In the genomic region with DNA sequence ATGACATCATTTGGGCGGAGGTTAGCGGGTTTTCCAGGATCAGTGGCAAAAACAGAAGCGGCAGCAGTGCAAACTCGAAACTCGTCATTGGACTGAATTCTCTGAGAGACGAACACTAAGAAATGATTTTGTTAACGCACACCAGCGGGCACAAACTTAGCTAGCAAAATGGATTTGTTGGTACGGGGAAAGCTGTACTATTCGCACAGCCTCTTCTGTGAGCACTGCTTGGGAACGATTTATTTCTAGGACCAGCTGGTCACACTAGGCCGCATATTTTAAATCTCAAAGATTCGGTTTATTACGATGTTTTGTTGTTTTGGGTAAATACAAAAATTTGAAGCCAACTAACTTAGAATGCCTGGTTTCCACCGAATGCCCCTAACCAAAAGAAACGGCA, we compare ENCODE assay signal across 1 fruit fly cellular context.
TF ChIP-seq lines count a peak whose summit lies in the region.

A gene (minus strand): TSS at position 228 of the 400 bp plus-strand sequence.

TF ChIP-seq in whole organism, embryonic, 481 proteins besides CTCF, POLR2A, EP300 and RAD21 (continued from another document):
- TF ChIP-seq CG9437 (GFP tag; optimal IDR thresholded peaks at IDR 0.05; lab: Kevin White, UChicago) (no peak), CG17612 (GFP tag; IDR thresholded peaks at IDR 0.05; lab: Robert Waterston, UW) (peak; percentile 30; the same call in 1 of the 2 replicates), Dad (GFP tag; optimal IDR thresholded peaks at IDR 0.05; lab: Kevin White, UChicago) (no peak), jumu (GFP tag; optimal IDR thresholded peaks at IDR 0.05; lab: Kevin White, UChicago) (peak; percentile 68), eyg (GFP tag; optimal IDR thresholded peaks at IDR 0.05; lab: Kevin White, UChicago) (peak; percentile 19), Chrac-16 (GFP tag; optimal IDR thresholded peaks at IDR 0.05; lab: Kevin White, UChicago) (peak; percentile 51), CG10274 (GFP tag; optimal IDR thresholded peaks at IDR 0.05; lab: Kevin White, UChicago) (no peak), D (optimal IDR thresholded peaks at IDR 0.05; lab: Kevin White, UChicago) (no peak), D (GFP tag; optimal IDR thresholded peaks at IDR 0.05; lab: Kevin White, UChicago) (no peak), Fer2 (tag; optimal IDR thresholded peaks at IDR 0.05; lab: Kevin White, UChicago) (peak; percentile 9), Hmr (GFP tag; optimal IDR thresholded peaks at IDR 0.05; lab: Kevin White, UChicago) (peak; percentile 52), pfk (GFP tag; optimal IDR thresholded peaks at IDR 0.05; lab: Kevin White, UChicago) (no peak), Hr39 (optimal IDR thresholded peaks at IDR 0.05; lab: Kevin White, UChicago) (no peak), esg (GFP tag; conservative IDR thresholded peaks at IDR 0.05; lab: Robert Waterston, UW) (peak; percentile 32; the same call in 1 of the 2 replicates), MESR4 (GFP tag; optimal IDR thresholded peaks at IDR 0.05; lab: Kevin White, UChicago) (peak; percentile 33), CG8359 (GFP tag; optimal IDR thresholded peaks at IDR 0.05; lab: Kevin White, UChicago; ENCODE audit: borderline replicate concordance) (no peak), CG9609 (GFP tag; optimal IDR thresholded peaks at IDR 0.05; lab: Kevin White, UChicago) (peak; percentile 45), Nf-YB (GFP tag; optimal IDR thresholded peaks at IDR 0.05; lab: Kevin White, UChicago) (no peak), Rfx (GFP tag; IDR thresholded peaks at IDR 0.05; lab: Robert Waterston, UW) (peak; percentile 91), HLH3B (GFP tag; IDR thresholded peaks at IDR 0.05; lab: Robert Waterston, UW) (peak; percentile 57), her (GFP tag; optimal IDR thresholded peaks at IDR 0.05; lab: Kevin White, UChicago) (peak; percentile 71), dan (GFP tag; IDR thresholded peaks at IDR 0.05; lab: Robert Waterston, UW) (no peak), Dip2 (GFP tag; IDR thresholded peaks at IDR 0.05; lab: Robert Waterston, UW) (no peak), CG14050 (GFP tag; IDR thresholded peaks at IDR 0.05; lab: Robert Waterston, UW) (peak; percentile 51; the same call in 2 of the 3 replicates), slbo (GFP tag; IDR thresholded peaks at IDR 0.05; lab: Robert Waterston, UW) (peak; percentile 92), CG8281 (tag; optimal IDR thresholded peaks at IDR 0.05; lab: Kevin White, UChicago) (no peak), lbe (GFP tag; optimal IDR thresholded peaks at IDR 0.05; lab: Kevin White, UChicago) (peak; percentile 21), Antp (GFP tag; optimal IDR thresholded peaks at IDR 0.05; lab: Kevin White, UChicago) (peak; percentile 83), CG18619 (GFP tag; optimal IDR thresholded peaks at IDR 0.05; lab: Kevin White, UChicago) (peak; percentile 20), trh (GFP tag; optimal IDR thresholded peaks at IDR 0.05; lab: Kevin White, UChicago) (no peak), aop (GFP tag; IDR thresholded peaks at IDR 0.05; lab: Robert Waterston, UW) (no peak), CHES-1-like (GFP tag; optimal IDR thresholded peaks at IDR 0.05; lab: Kevin White, UChicago) (peak; percentile 46), CG10267 (tag; optimal IDR thresholded peaks at IDR 0.05; lab: Kevin White, UChicago) (peak; percentile 44), BtbVII (GFP tag; optimal IDR thresholded peaks at IDR 0.05; lab: Kevin White, UChicago) (no peak), ab (GFP tag; optimal IDR thresholded peaks at IDR 0.05; lab: Kevin White, UChicago) (peak; percentile 12), CG34376 (GFP tag; optimal IDR thresholded peaks at IDR 0.05; lab: Kevin White, UChicago) (peak; percentile 47), MTF-1 (GFP tag; optimal IDR thresholded peaks at IDR 0.05; lab: Kevin White, UChicago; ENCODE audit: borderline replicate concordance) (peak; percentile 24), Atf-2 (GFP tag; optimal IDR thresholded peaks at IDR 0.05; lab: Kevin White, UChicago) (peak; percentile 13), CG12155 (GFP tag; optimal IDR thresholded peaks at IDR 0.05; lab: Kevin White, UChicago) (peak; percentile 58), dysf (GFP tag; IDR thresholded peaks at IDR 0.05; lab: Robert Waterston, UW) (peak; percentile 70), Atf6 (GFP tag; IDR thresholded peaks at IDR 0.05; lab: Robert Waterston, UW) (peak; percentile 67), stwl (tag; optimal IDR thresholded peaks at IDR 0.05; lab: Kevin White, UChicago) (peak; percentile 7), Eip74EF (GFP tag; optimal IDR thresholded peaks at IDR 0.05; lab: Kevin White, UChicago) (no peak), CG34422 (GFP tag; IDR thresholded peaks at IDR 0.05; lab: Robert Waterston, UW) (peak; percentile 34; the same call in 1 of the 3 replicates), p53 (GFP tag; optimal IDR thresholded peaks at IDR 0.05; lab: Kevin White, UChicago) (no peak), CG10979 (tag; optimal IDR thresholded peaks at IDR 0.05; lab: Kevin White, UChicago) (peak; percentile 34), CoRest (tag; optimal IDR thresholded peaks at IDR 0.05; lab: Kevin White, UChicago) (peak; percentile 38), Nf-YA (GFP tag; IDR thresholded peaks at IDR 0.05; lab: Robert Waterston, UW) (peak; percentile 48; the same call in 1 of the 2 replicates), ash1 (GFP tag; optimal IDR thresholded peaks at IDR 0.05; lab: Kevin White, UChicago) (peak; percentile 25), Dp (GFP tag; optimal IDR thresholded peaks at IDR 0.05; lab: Kevin White, UChicago) (peak; percentile 79), ci (GFP tag; IDR thresholded peaks at IDR 0.05; lab: Robert Waterston, UW) (peak; percentile 87; the same call in 2 of the 3 replicates), YL-1 (GFP tag; optimal IDR thresholded peaks at IDR 0.05; lab: Kevin White, UChicago) (peak; percentile 37), bbx (GFP tag; IDR thresholded peaks at IDR 0.05; lab: Robert Waterston, UW; ENCODE audit: partially characterized antibody) (peak; percentile 23; the same call in 1 of the 2 replicates), CG14441 (GFP tag; IDR thresholded peaks at IDR 0.05; lab: Robert Waterston, UW) (peak; percentile 69), CG6272 (GFP tag; IDR thresholded peaks at IDR 0.05; lab: Robert Waterston, UW) (peak; percentile 31; the same call in 1 of the 2 replicates), CG3847 (GFP tag; IDR thresholded peaks at IDR 0.05; lab: Robert Waterston, UW) (peak; percentile 93), schlank (tag; optimal IDR thresholded peaks at IDR 0.05; lab: Kevin White, UChicago) (peak; percentile 59), Taf1 (GFP tag; IDR thresholded peaks at IDR 0.05; lab: Robert Waterston, UW) (peak; percentile 65), ase (GFP tag; IDR thresholded peaks at IDR 0.05; lab: Robert Waterston, UW) (peak; percentile 53; the same call in 2 of the 3 replicates), NC2β (GFP tag; optimal IDR thresholded peaks at IDR 0.05; lab: Kevin White, UChicago) (peak; percentile 44), zen2 (GFP tag; IDR thresholded peaks at IDR 0.05; lab: Robert Waterston, UW; ENCODE audit: partially characterized antibody) (no peak), Sry-β (GFP tag; optimal IDR thresholded peaks at IDR 0.05; lab: Kevin White, UChicago) (no peak), en (GFP tag; optimal IDR thresholded peaks at IDR 0.05; lab: Kevin White, UChicago) (no peak), CG10366 (GFP tag; IDR thresholded peaks at IDR 0.05; lab: Robert Waterston, UW) (peak; percentile 76), lilli (GFP tag; optimal IDR thresholded peaks at IDR 0.05; lab: Kevin White, UChicago) (peak; percentile 84), CG4617 (GFP tag; optimal IDR thresholded peaks at IDR 0.05; lab: Kevin White, UChicago; ENCODE audit: borderline replicate concordance) (peak; percentile 71), CG8290 (GFP tag; optimal IDR thresholded peaks at IDR 0.05; lab: Kevin White, UChicago) (no peak), CG8290 (tag; optimal IDR thresholded peaks at IDR 0.05; lab: Kevin White, UChicago) (peak in 1 of 2 experiments; percentile 95), NfI (GFP tag; optimal IDR thresholded peaks at IDR 0.05; lab: Kevin White, UChicago) (peak; percentile 68), CG6654 (GFP tag; optimal IDR thresholded peaks at IDR 0.05; lab: Kevin White, UChicago) (no peak), CG16779 (GFP tag; IDR thresholded peaks at IDR 0.05; lab: Robert Waterston, UW) (peak; percentile 78), fd3F (GFP tag; optimal IDR thresholded peaks at IDR 0.05; lab: Kevin White, UChicago) (no peak), hkb (optimal IDR thresholded peaks at IDR 0.05; lab: Kevin White, UChicago) (no peak), hkb (GFP tag; IDR thresholded peaks at IDR 0.05; lab: Robert Waterston, UW) (0 out of 2 replicates have a peak, but pooled peaks have one; percentile 34), CG11247 (GFP tag; IDR thresholded peaks at IDR 0.05; lab: Robert Waterston, UW) (peak; percentile 64), CrebB (tag; optimal IDR thresholded peaks at IDR 0.05; lab: Kevin White, UChicago) (peak; percentile 2), PHDP (tag; optimal IDR thresholded peaks at IDR 0.05; lab: Kevin White, UChicago) (peak; percentile 20), otp (GFP tag; IDR thresholded peaks at IDR 0.05; lab: Robert Waterston, UW) (peak; percentile 49; the same call in 1 of the 3 replicates), CG16815 (GFP tag; optimal IDR thresholded peaks at IDR 0.05; lab: Kevin White, UChicago) (no peak), pzg (GFP tag; optimal IDR thresholded peaks at IDR 0.05; lab: Kevin White, UChicago) (peak; percentile 68), dm (GFP tag; optimal IDR thresholded peaks at IDR 0.05; lab: Kevin White, UChicago) (peak; percentile 11), CG9215 (GFP tag; IDR thresholded peaks at IDR 0.05; lab: Robert Waterston, UW) (peak; percentile 47; the same call in 1 of the 2 replicates), CG30431 (GFP tag; optimal IDR thresholded peaks at IDR 0.05; lab: Kevin White, UChicago) (peak; percentile 29), ind (GFP tag; optimal IDR thresholded peaks at IDR 0.05; lab: Kevin White, UChicago) (peak; percentile 75), salm (tag; optimal IDR thresholded peaks at IDR 0.05; lab: Kevin White, UChicago) (no peak), croc (GFP tag; conservative IDR thresholded peaks at IDR 0.05; lab: Robert Waterston, UW) (no peak), sisA (GFP tag; IDR thresholded peaks at IDR 0.05; lab: Robert Waterston, UW) (peak; percentile 65), CG5245 (GFP tag; optimal IDR thresholded peaks at IDR 0.05; lab: Kevin White, UChicago) (peak; percentile 47), CG13775 (GFP tag; optimal IDR thresholded peaks at IDR 0.05; lab: Kevin White, UChicago) (peak; percentile 41), CG33213 (GFP tag; optimal IDR thresholded peaks at IDR 0.05; lab: Kevin White, UChicago) (peak; percentile 28), CG18599 (GFP tag; optimal IDR thresholded peaks at IDR 0.05; lab: Kevin White, UChicago) (peak; percentile 65), gce (GFP tag; IDR thresholded peaks at IDR 0.05; lab: Robert Waterston, UW) (0 out of 3 replicates have a peak, but pooled peaks have one; percentile 64), CG1832 (GFP tag; optimal IDR thresholded peaks at IDR 0.05; lab: Kevin White, UChicago) (no peak), corto (GFP tag; optimal IDR thresholded peaks at IDR 0.05; lab: Kevin White, UChicago) (peak; percentile 17), HLH54F (GFP tag; optimal IDR thresholded peaks at IDR 0.05; lab: Kevin White, UChicago) (peak; percentile 69), ranshi (GFP tag; IDR thresholded peaks at IDR 0.05; lab: Robert Waterston, UW) (peak; percentile 56), crc (GFP tag; optimal IDR thresholded peaks at IDR 0.05; lab: Kevin White, UChicago) (peak; percentile 44), Usf (GFP tag; optimal IDR thresholded peaks at IDR 0.05; lab: Kevin White, UChicago) (no peak), CG10654 (GFP tag; optimal IDR thresholded peaks at IDR 0.05; lab: Kevin White, UChicago) (peak; percentile 30), amos (GFP tag; IDR thresholded peaks at IDR 0.05; lab: Robert Waterston, UW; ENCODE audit: partially characterized antibody) (no peak; the same call in 1 of the 2 replicates), fd64A (GFP tag; optimal IDR thresholded peaks at IDR 0.05; lab: Kevin White, UChicago) (no peak), sob (GFP tag; IDR thresholded peaks at IDR 0.05; lab: Robert Waterston, UW) (peak; percentile 82), CG1602 (GFP tag; optimal IDR thresholded peaks at IDR 0.05; lab: Kevin White, UChicago) (peak; percentile 16), so (GFP tag; IDR thresholded peaks at IDR 0.05; lab: Robert Waterston, UW) (0 out of 3 replicates have a peak, but pooled peaks have one; percentile 11), CG16863 (GFP tag; optimal IDR thresholded peaks at IDR 0.05; lab: Kevin White, UChicago) (peak; percentile 35), E2f1 (GFP tag; IDR thresholded peaks at IDR 0.05; lab: Robert Waterston, UW) (peak; percentile 52; the same call in 1 of the 2 replicates), z (GFP tag; IDR thresholded peaks at IDR 0.05; lab: Robert Waterston, UW) (no peak), pho (GFP tag; optimal IDR thresholded peaks at IDR 0.05; lab: Kevin White, UChicago) (peak; percentile 58), Dip3 (GFP tag; optimal IDR thresholded peaks at IDR 0.05; lab: Kevin White, UChicago) (peak; percentile 55), zfh2 (GFP tag; optimal IDR thresholded peaks at IDR 0.05; lab: Kevin White, UChicago) (peak; percentile 75), Dbx (GFP tag; IDR thresholded peaks at IDR 0.05; lab: Robert Waterston, UW) (peak; percentile 68; the same call in 2 of the 3 replicates), CG17802 (tag; optimal IDR thresholded peaks at IDR 0.05; lab: Kevin White, UChicago) (no peak), CG30020 (tag; optimal IDR thresholded peaks at IDR 0.05; lab: Kevin White, UChicago) (no peak), ewg (GFP tag; optimal IDR thresholded peaks at IDR 0.05; lab: Kevin White, UChicago) (no peak), NC2α (GFP tag; optimal IDR thresholded peaks at IDR 0.05; lab: Kevin White, UChicago) (no peak), Rx (GFP tag; IDR thresholded peaks at IDR 0.05; lab: Robert Waterston, UW) (0 out of 2 replicates have a peak, but pooled peaks have one; percentile 32), CG10209 (GFP tag; optimal IDR thresholded peaks at IDR 0.05; lab: Kevin White, UChicago) (peak; percentile 38), Med (GFP tag; lab: Kevin White, UChicago) (peak; percentile 96), CG4854 (GFP tag; optimal IDR thresholded peaks at IDR 0.05; lab: Kevin White, UChicago) (no peak), CG17829 (tag; optimal IDR thresholded peaks at IDR 0.05; lab: Kevin White, UChicago) (peak; percentile 45), Camta (GFP tag; optimal IDR thresholded peaks at IDR 0.05; lab: Kevin White, UChicago) (peak; percentile 48), CG32532 (GFP tag; IDR thresholded peaks at IDR 0.05; lab: Robert Waterston, UW) (peak; percentile 81), sug (tag; optimal IDR thresholded peaks at IDR 0.05; lab: Kevin White, UChicago) (peak; percentile 40)
TF ChIP-seq in whole organism, embryonic: peak in this region for 264.
